Worm (Caenorhabditis elegans) whole organism, L4/young adult: ENCODE results near the gene grd-9.

Experiments used
- W03F9.2 ChIP-seq: fragments of 150-350 bp; optimal IDR thresholded peaks from 2 replicates; lab custom pipeline; 2014; ENCODE audit warnings: missing biosample characterization, missing genetic modification characterization
- dao-5 ChIP-seq: sonication (generic microtip); optimal IDR thresholded peaks from 2 replicates; lab custom pipeline; 2016; ENCODE audit warnings: missing genotype, missing genetic modification characterization, moderate library complexity, missing compliant biosample characterization
- him-1 ChIP-seq: sonication (generic microtip); optimal IDR thresholded peaks from 2 replicates; lab custom pipeline; 2016; ENCODE audit warnings: missing genotype, missing genetic modification reagents, missing genetic modification characterization, missing compliant biosample characterization

DNA sequence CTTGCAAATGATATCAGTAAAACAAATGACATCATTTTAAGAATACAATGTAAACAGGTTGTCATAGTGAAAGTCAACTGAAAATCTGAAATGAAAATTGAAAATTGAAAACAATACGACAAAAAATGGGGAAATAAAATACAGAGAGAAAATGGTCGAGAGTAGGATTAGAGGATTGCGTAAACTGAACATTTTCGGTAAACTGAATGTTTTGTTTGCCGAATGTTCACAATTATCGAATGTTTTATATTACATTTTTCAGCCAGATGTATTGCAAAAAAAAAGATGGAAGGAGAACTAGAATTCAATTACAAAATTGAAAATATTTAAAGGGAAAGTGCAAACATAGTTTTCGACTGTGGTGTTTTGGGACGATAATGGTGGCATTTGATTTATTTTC is 30.0 kb upstream of the grd-9 start, which contains the start of gene F26F12.5:
- TF ChIP-seq W03F9.2 (tag; lab: Kevin White, UChicago) (no peak), him-1 (tag; lab: Kevin White, UChicago) (no peak), dao-5 (tag; lab: Kevin White, UChicago) (no peak)
